Worm (Caenorhabditis elegans) whole organism, L2 larva: ENCODE results near the gene Y50D4A.4.

ENCODE experiments used
- lsy-2 ChIP-seq, 2 experiments: fragments of 150-350 bp in 1 of 2; sonication (generic microtip) in 1 of 2; optimal IDR thresholded peaks; 2 replicates each; lab custom pipeline; 2014 to 2017; ENCODE audit warnings: missing biosample characterization in 2 of 2, missing genetic modification characterization in 2 of 2
- unc-39 ChIP-seq: fragments of 150-350 bp; optimal IDR thresholded peaks from 2 replicates; lab custom pipeline; 2014; ENCODE audit warnings: missing biosample characterization, missing genetic modification characterization

DNA sequence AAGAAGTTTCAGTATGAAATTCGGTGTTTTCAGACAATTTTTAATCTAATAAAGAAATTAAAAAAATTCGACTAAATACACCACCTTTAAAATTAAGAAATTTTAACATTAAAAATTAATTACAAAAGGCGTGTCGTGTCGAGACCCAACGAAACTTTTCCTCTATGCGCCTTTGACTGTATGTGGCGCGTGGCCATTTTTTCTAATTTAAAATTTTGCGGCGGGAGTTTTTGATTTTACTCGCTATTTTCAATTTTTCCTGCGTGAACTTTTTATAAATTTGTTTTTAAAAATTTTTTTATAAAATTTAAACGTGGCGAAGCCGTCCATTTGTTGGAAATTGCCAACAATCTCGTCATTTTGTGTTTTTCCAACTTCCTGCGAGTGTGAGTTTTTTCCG, 43.2 kb downstream of the Y50D4A.4 start:
- TF ChIP-seq unc-39 (tag; lab: Kevin White, UChicago) (no peak), lsy-2 (tag; optimal IDR thresholded peaks at IDR 0.05; lab: Kevin White, UChicago) (no peak)
